Worm (Caenorhabditis elegans) whole organism, midembryonic: Measurements from ENCODE around the gene C49H3.4.

Source experiments
- T22C8.4 ChIP-seq: fragments of 200-800 bp; sonication (Bioruptor generic); IDR thresholded peaks from 2 replicates; pipeline ENCODE4 v1.3.6; 2022; ENCODE audit warnings: missing genetic modification characterization, missing compliant biosample characterization
- cog-1 ChIP-seq: sonication (generic microtip); optimal IDR thresholded peaks from 2 replicates; lab custom pipeline; 2016; ENCODE audit warnings: missing genetic modification characterization, missing compliant biosample characterization
- flt-1 ChIP-seq: fragments of 200-800 bp; sonication (Bioruptor generic); IDR thresholded peaks from 2 replicates; pipeline ENCODE4 v1.3.6; 2022; ENCODE audit warnings: missing genetic modification characterization, missing compliant biosample characterization
- klf-2 ChIP-seq: fragments of 200-800 bp; sonication (Bioruptor generic); conservative IDR thresholded peaks from 2 replicates; pipeline ENCODE4 v1.3.6; 2022; ENCODE audit warnings: missing genetic modification reagents, missing genetic modification characterization, missing compliant biosample characterization
- med-1 ChIP-seq: sonication (generic microtip); optimal IDR thresholded peaks from 2 replicates; lab custom pipeline; 2017; ENCODE audit warnings: missing genetic modification characterization, mild to moderate bottlenecking, missing compliant biosample characterization, antibody characterized with exemption, missing genetic modification reagents; ENCODE audit not compliant: insufficient read depth
- ref-1 ChIP-seq: fragments of 200-800 bp; sonication (Bioruptor generic); conservative IDR thresholded peaks from 2 replicates; pipeline ENCODE4 v1.3.6; 2022; ENCODE audit warnings: missing genetic modification reagents, missing genetic modification characterization, missing compliant biosample characterization
- tab-1 ChIP-seq: fragments of 200-800 bp; sonication (Bioruptor generic); IDR thresholded peaks from 2 replicates; pipeline ENCODE4 v1.3.6; 2022; ENCODE audit warnings: missing genetic modification characterization, missing compliant biosample characterization
- ztf-23 ChIP-seq: fragments of 200-800 bp; sonication (Bioruptor generic); IDR thresholded peaks from 2 replicates; pipeline ENCODE4 v1.3.6; 2022; ENCODE audit warnings: missing genetic modification reagents, missing genetic modification characterization, missing compliant biosample characterization
- ztf-29 ChIP-seq: fragments of 200-800 bp; sonication (Bioruptor generic); IDR thresholded peaks from 2 replicates; pipeline ENCODE4 v1.3.6; 2022; ENCODE audit warnings: missing genetic modification reagents, missing genetic modification characterization, missing compliant biosample characterization

The C49H3.4 gene

ce11 chrIV:7902221-7902904 is 12.7 kb upstream of the C49H3.4 start, which contains the start of gene arp-11:
Gene arp-11 (minus strand): TSS chrIV:7902271.
- TF ChIP-seq flt-1 (GFP tag; lab: Robert Waterston, UW) (no peak), cog-1 (tag; lab: Kevin White, UChicago) (peak; percentile 13), med-1 (GFP tag; lab: Kevin White, UChicago) (no peak)

- TF ChIP-seq ztf-29 (GFP tag; lab: Robert Waterston, UW), result no peak
- TF ChIP-seq ztf-23 (GFP tag; lab: Robert Waterston, UW), result no peak
- no peak for TF ChIP-seq tab-1
- no peak for TF ChIP-seq T22C8.4 (GFP tag; lab: Robert Waterston, UW)
- peak; percentile 29 for TF ChIP-seq cog-1 (tag; lab: Kevin White, UChicago)
- no peak for TF ChIP-seq ref-1 (GFP tag; lab: Robert Waterston, UW)
- no peak for TF ChIP-seq flt-1 (GFP tag; lab: Robert Waterston, UW)
- no peak for TF ChIP-seq med-1 (GFP tag; lab: Kevin White, UChicago)
Measured at ce11 chrIV:7903359-7903758, 11.7 kb upstream of the C49H3.4 start, which contains the start of gene C49H3.6. Gene C49H3.6 (plus strand): TSS chrIV:7903738.

- no peak for TF ChIP-seq ztf-29 (GFP tag; lab: Robert Waterston, UW)
- no peak for TF ChIP-seq tab-1
- TF ChIP-seq med-1 (GFP tag; lab: Kevin White, UChicago), result no peak
- no peak for TF ChIP-seq T22C8.4 (GFP tag; lab: Robert Waterston, UW)
- TF ChIP-seq ref-1 (GFP tag; lab: Robert Waterston, UW), result no peak
- no peak for TF ChIP-seq ztf-23 (GFP tag; lab: Robert Waterston, UW)
- TF ChIP-seq flt-1 (GFP tag; lab: Robert Waterston, UW), result no peak
- TF ChIP-seq cog-1 (tag; lab: Kevin White, UChicago), result no peak
- no peak for TF ChIP-seq klf-2
Measured at ce11 chrIV:7906643-7907042, 8.4 kb upstream of the C49H3.4 start.

- TF ChIP-seq tab-1, result no peak
- peak; percentile 47; the same call in 1 of the 2 replicates for TF ChIP-seq flt-1 (GFP tag; lab: Robert Waterston, UW)
Measured at ce11 chrIV:7909455-7910141, 5.5 kb upstream of the C49H3.4 start.

ce11 chrIV:7910197-7910735 is 4.8 kb upstream of the C49H3.4 start, which contains the start of the genes npp-27 and ntl-4:
Gene npp-27 (minus strand): TSS chrIV:7910247.
Gene ntl-4 (plus strand): TSS chrIV:7910575.
- TF ChIP-seq flt-1 (GFP tag; lab: Robert Waterston, UW) (no peak), T22C8.4 (GFP tag; lab: Robert Waterston, UW) (peak; percentile 54; the same call in 1 of the 2 replicates)

ce11 chrIV:7916907-7917306 is 1.8 kb downstream of the C49H3.4 start:
- no peak for TF ChIP-seq tab-1
- TF ChIP-seq klf-2, result no peak
- TF ChIP-seq med-1 (GFP tag; lab: Kevin White, UChicago), result no peak
- TF ChIP-seq cog-1 (tag; lab: Kevin White, UChicago), result no peak
- TF ChIP-seq ztf-23 (GFP tag; lab: Robert Waterston, UW), result no peak
- no peak for TF ChIP-seq ref-1 (GFP tag; lab: Robert Waterston, UW)
- TF ChIP-seq ztf-29 (GFP tag; lab: Robert Waterston, UW), result no peak
- TF ChIP-seq flt-1 (GFP tag; lab: Robert Waterston, UW), result no peak
- no peak for TF ChIP-seq T22C8.4 (GFP tag; lab: Robert Waterston, UW)

ce11 chrIV:7917881-7918280 is 2.8 kb downstream of the C49H3.4 start:
- TF ChIP-seq klf-2, result no peak
- TF ChIP-seq ztf-23 (GFP tag; lab: Robert Waterston, UW), result no peak
- no peak for TF ChIP-seq flt-1 (GFP tag; lab: Robert Waterston, UW)
- TF ChIP-seq T22C8.4 (GFP tag; lab: Robert Waterston, UW), result no peak

- TF ChIP-seq T22C8.4 (GFP tag; lab: Robert Waterston, UW) (no peak), ztf-23 (GFP tag; lab: Robert Waterston, UW) (no peak), cog-1 (tag; lab: Kevin White, UChicago) (no peak), med-1 (GFP tag; lab: Kevin White, UChicago) (no peak), ztf-29 (GFP tag; lab: Robert Waterston, UW) (no peak), ref-1 (GFP tag; lab: Robert Waterston, UW) (no peak), tab-1 (no peak), klf-2 (no peak), flt-1 (GFP tag; lab: Robert Waterston, UW) (no peak)
Measured at ce11 chrIV:7920126-7920525, 5.0 kb downstream of the C49H3.4 start, which contains the start of gene C49H3.16. Gene C49H3.16 (plus strand): TSS chrIV:7920426.

- TF ChIP-seq klf-2, result no peak
- no peak for TF ChIP-seq T22C8.4 (GFP tag; lab: Robert Waterston, UW)
- TF ChIP-seq cog-1 (tag; lab: Kevin White, UChicago), result no peak
Measured at ce11 chrIV:7923982-7924480, 8.9 kb downstream of the C49H3.4 start, which contains the start of the genes xpo-3 and C49H3.3. Gene xpo-3 (minus strand): TSS chrIV:7924032. Gene C49H3.3 (plus strand): TSS chrIV:7924350.
